Worm (Caenorhabditis elegans): Measurements from ENCODE around the gene prdx-2.

The prdx-2 gene

DNA sequence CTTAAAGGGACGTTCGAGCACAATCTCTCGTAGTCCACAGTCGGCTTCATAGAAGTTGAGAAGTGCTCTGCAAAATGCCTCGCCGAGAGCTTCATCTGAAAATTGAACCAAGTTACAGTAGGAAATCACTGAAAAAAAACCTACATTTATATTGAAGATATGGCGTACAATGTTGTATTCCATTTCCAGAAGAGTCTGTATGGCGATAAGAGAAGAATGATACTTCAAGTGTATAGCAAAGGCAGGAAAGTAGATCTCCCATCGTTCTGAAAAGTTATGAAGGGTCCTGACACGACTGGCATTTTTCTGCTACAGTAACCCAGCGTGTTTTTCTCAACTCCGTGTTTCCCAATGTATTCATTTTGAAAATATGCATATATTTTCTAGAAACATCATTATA is 6.3 kb downstream of the prdx-2 start:
- TF ChIP-seq ama-1 (optimal IDR thresholded peaks at IDR 0.05) (no peak), snpc-4 (tag; optimal IDR thresholded peaks at IDR 0.05) (no peak), nhr-77 (tag; optimal IDR thresholded peaks at IDR 0.05) (no peak), ceh-16 (tag; optimal IDR thresholded peaks at IDR 0.05) (no peak), F13H6.1 (tag; optimal IDR thresholded peaks at IDR 0.05) (no peak)

DNA sequence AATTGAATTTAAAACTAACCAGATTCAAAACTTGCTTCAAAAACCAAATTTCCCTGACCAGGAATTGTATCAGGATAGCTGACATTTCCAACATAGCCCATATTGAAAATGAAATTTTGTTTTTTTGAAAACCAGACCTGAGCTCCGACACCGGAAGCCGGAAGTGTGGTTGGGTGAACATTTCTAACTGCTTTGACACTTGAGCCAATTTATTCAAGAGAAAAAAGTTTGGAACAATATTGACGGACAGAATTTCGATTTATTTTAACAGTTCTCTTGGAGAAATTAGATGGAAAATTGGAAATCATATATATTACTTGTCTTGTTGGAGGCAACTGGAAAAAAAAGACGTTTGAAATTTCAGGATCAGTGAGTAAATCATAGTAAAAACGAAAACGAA is 9.2 kb downstream of the prdx-2 start, which contains the start of gene ccpp-6:
ccpp-6 (minus strand) TSS at position 101 of the 400 bp plus-strand sequence.
- no peak for TF ChIP-seq nhr-10 (tag; optimal IDR thresholded peaks at IDR 0.05)
- no peak for TF ChIP-seq nhr-21 (tag; optimal IDR thresholded peaks at IDR 0.05)

DNA sequence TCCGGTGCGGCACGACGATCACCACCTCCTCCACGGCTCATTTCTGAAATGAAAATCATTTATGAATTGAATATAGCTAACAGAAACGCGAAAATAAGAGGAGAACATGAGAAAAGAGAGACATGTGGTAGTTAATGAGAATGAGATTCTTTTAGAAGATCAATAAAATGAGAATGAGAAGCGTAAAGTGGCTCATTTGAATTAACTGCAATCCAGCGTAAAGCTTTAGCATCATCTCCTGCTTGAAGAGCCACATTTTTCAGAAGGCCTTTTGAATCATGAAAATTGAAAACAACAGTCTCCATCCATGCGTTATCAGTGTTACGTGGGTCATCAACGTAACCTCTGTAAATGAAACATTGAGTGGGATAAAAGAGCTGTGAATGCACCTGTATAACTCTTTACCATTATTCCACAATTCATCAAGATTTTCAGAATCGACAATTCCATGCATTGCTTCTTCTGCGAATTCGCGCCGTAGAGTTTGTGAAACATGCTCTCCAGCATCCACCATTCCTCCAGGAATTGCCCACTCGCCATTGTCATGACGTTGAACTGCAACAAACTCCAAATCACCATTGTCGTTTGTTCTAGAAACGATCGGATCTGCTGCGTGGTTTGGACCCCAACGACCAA is 10.9 kb downstream of the prdx-2 start, which contains the start of gene rsp-4:
rsp-4 (minus strand) TSS at position 51 of the 636 bp plus-strand sequence.
- no peak for TF ChIP-seq snpc-4 (tag; optimal IDR thresholded peaks at IDR 0.05)
- TF ChIP-seq alr-1 (tag; optimal IDR thresholded peaks at IDR 0.05) = no peak
- no peak for TF ChIP-seq lsy-2 (tag; optimal IDR thresholded peaks at IDR 0.05)

DNA sequence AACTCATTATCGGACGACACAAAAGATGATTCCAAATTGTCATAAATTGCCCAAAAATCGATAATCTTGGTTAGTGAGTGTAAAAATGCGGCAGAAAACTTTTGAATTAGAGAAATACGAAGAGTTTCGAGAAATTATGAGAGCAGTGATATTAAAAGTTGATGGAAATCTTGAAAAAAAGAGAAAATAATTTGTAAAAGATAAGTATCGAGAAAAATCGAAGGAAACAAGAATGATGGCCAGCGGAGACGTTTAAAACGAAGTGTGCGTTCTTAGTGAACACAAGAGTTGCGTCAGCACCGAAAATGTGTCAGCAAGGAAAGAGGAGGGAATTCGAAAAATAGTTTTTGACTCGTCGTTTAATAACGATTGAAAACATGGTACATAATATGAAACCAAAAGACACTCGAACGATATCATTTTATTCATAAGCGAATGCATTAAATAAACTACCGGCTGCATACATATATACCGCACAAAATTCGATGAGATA is 11.9 kb downstream of the prdx-2 start, which contains the start of gene ndx-6:
ndx-6 (minus strand) TSS at position 51 of the 493 bp plus-strand sequence.
- TF ChIP-seq gmeb-1 (tag; optimal IDR thresholded peaks at IDR 0.05) = peak; percentile 98
- peak; percentile 87 for TF ChIP-seq sma-9 (GFP tag; optimal IDR thresholded peaks at IDR 0.05)
- no peak for TF ChIP-seq sma-9 (tag; optimal IDR thresholded peaks at IDR 0.05)
- peak; percentile 79 to 93 for TF ChIP-seq lsy-2 (tag; optimal IDR thresholded peaks at IDR 0.05)
- TF ChIP-seq lin-39 (tag; optimal IDR thresholded peaks at IDR 0.05) = no peak
- peak; percentile 68 for TF ChIP-seq ceh-16 (tag; optimal IDR thresholded peaks at IDR 0.05)
- peak; percentile 95 for TF ChIP-seq unc-55 (GFP tag; optimal IDR thresholded peaks at IDR 0.05)
- TF ChIP-seq C34F6.9 (tag; optimal IDR thresholded peaks at IDR 0.05) = peak; percentile 88
- TF ChIP-seq ztf-1 (GFP tag; conservative IDR thresholded peaks at IDR 0.05) = no peak
- TF ChIP-seq ztf-4 (tag; optimal IDR thresholded peaks at IDR 0.05) = peak; percentile 73
- TF ChIP-seq ZK546.5 (tag; optimal IDR thresholded peaks at IDR 0.05) = no peak
- no peak for TF ChIP-seq dmd-4 (tag; optimal IDR thresholded peaks at IDR 0.05)
- peak; percentile 60 for TF ChIP-seq sem-4 (tag; optimal IDR thresholded peaks at IDR 0.05)
- peak; percentile 45 for TF ChIP-seq lin-11 (tag; optimal IDR thresholded peaks at IDR 0.05)
- no peak for TF ChIP-seq peb-1 (tag; optimal IDR thresholded peaks at IDR 0.05)
- peak; percentile 85 for TF ChIP-seq fos-1 (tag; optimal IDR thresholded peaks at IDR 0.05)
- TF ChIP-seq lin-13 (GFP tag; optimal IDR thresholded peaks at IDR 0.05) = peak; percentile 83
- no peak for TF ChIP-seq nhr-23 (tag; optimal IDR thresholded peaks at IDR 0.05)
- TF ChIP-seq ceh-82 (tag; optimal IDR thresholded peaks at IDR 0.05) = no peak
- no peak for TF ChIP-seq unc-62 (GFP tag; optimal IDR thresholded peaks at IDR 0.05)
- TF ChIP-seq nhr-77 (tag; optimal IDR thresholded peaks at IDR 0.05) = peak; percentile 74
- TF ChIP-seq nhr-129 (tag; optimal IDR thresholded peaks at IDR 0.05) = peak; percentile 92
- TF ChIP-seq mab-5 (tag; optimal IDR thresholded peaks at IDR 0.05) = peak; percentile 84
- TF ChIP-seq nhr-25 (tag; optimal IDR thresholded peaks at IDR 0.05) = peak; percentile 85
- TF ChIP-seq ztf-11 (tag; optimal IDR thresholded peaks at IDR 0.05) = no peak
- peak; percentile 70 for TF ChIP-seq nhr-21 (tag; optimal IDR thresholded peaks at IDR 0.05)
- TF ChIP-seq nhr-12 (tag; optimal IDR thresholded peaks at IDR 0.05) = no peak
- TF ChIP-seq snpc-4 (tag; optimal IDR thresholded peaks at IDR 0.05) = peak; percentile 80
- peak; percentile 40 for TF ChIP-seq R02D3.7 (tag; optimal IDR thresholded peaks at IDR 0.05)
- no peak for TF ChIP-seq nhr-10 (tag; optimal IDR thresholded peaks at IDR 0.05)
- no peak for TF ChIP-seq aly-2 (tag; optimal IDR thresholded peaks at IDR 0.05)
- TF ChIP-seq sma-3 (GFP tag; optimal IDR thresholded peaks at IDR 0.05) = peak; percentile 88
- no peak for TF ChIP-seq elt-1 (tag; optimal IDR thresholded peaks at IDR 0.05)
- TF ChIP-seq zag-1 (tag; optimal IDR thresholded peaks at IDR 0.05) = peak; percentile 35
- TF ChIP-seq ama-1 (optimal IDR thresholded peaks at IDR 0.05) = peak; percentile 62
- no peak for TF ChIP-seq nhr-237 (tag; optimal IDR thresholded peaks at IDR 0.05)
- TF ChIP-seq crh-2 (tag; optimal IDR thresholded peaks at IDR 0.05) = peak; percentile 90
- peak; percentile 56 for TF ChIP-seq blmp-1 (tag; optimal IDR thresholded peaks at IDR 0.05; ENCODE audit: insufficient read depth)
- no peak for TF ChIP-seq alr-1 (tag; optimal IDR thresholded peaks at IDR 0.05)
- TF ChIP-seq nhr-11 (tag; optimal IDR thresholded peaks at IDR 0.05) = no peak
- no peak for TF ChIP-seq unc-39 (tag; optimal IDR thresholded peaks at IDR 0.05)
- TF ChIP-seq elt-3 (tag; optimal IDR thresholded peaks at IDR 0.05) = no peak
- TF ChIP-seq skn-1 (tag; optimal IDR thresholded peaks at IDR 0.05) = peak; percentile 37
- TF ChIP-seq F13H6.1 (tag; optimal IDR thresholded peaks at IDR 0.05) = peak; percentile 81
- TF ChIP-seq egl-27 (tag; optimal IDR thresholded peaks at IDR 0.05) = peak; percentile 36
- TF ChIP-seq mdl-1 (tag; optimal IDR thresholded peaks at IDR 0.05) = no peak
- no peak for TF ChIP-seq mbf-1 (tag; optimal IDR thresholded peaks at IDR 0.05)

Data from whole organism, L2 larva.